Worm (Caenorhabditis elegans) whole organism, mixed stage, embryonic: ENCODE data around the gene E02C12.8.

Source experiments
- mep-1 ChIP-seq: fragments of 150-350 bp; optimal IDR thresholded peaks from 2 replicates; lab custom pipeline; 2017; ENCODE audit warnings: missing biosample characterization, missing genetic modification reagents, missing genetic modification characterization, inconsistent platforms
- pha-4 ChIP-seq: fragments of 150-350 bp; optimal IDR thresholded peaks from 2 replicates; lab custom pipeline; 2018; ENCODE audit warnings: missing biosample characterization, missing genetic modification reagents, missing genetic modification characterization
- snpc-4 ChIP-seq: fragments of 150-350 bp; optimal IDR thresholded peaks from 2 replicates; lab custom pipeline; 2014; ENCODE audit warnings: missing biosample characterization, missing genetic modification characterization
- unc-39 ChIP-seq: fragments of 150-350 bp; optimal IDR thresholded peaks from 2 replicates; lab custom pipeline; 2014; ENCODE audit warnings: missing biosample characterization, missing genetic modification characterization
- ztf-11 ChIP-seq: fragments of 150-350 bp; optimal IDR thresholded peaks from 2 replicates; lab custom pipeline; 2014; ENCODE audit warnings: missing biosample characterization, missing genetic modification characterization

DNA sequence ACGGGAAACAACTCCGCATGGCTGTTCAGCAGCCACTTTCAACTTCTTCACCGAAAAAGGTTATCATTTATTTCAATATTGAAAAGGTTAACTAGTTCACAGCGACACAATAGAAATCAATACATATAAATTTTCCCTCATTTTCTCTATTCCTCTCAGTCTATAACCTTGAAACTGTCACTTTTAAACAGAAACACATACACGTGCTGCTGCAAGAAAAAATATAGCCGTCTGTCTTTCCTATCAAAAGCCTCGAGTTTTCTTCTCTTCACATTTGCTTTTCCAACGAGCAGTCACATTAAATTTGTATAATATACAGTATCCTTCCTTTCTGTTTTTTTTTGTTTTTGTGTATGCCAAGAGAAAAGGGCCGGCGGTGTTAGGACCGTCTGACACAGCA is 49.2 kb downstream of the E02C12.8 start:
- no peak for TF ChIP-seq ztf-11 (tag; lab: Kevin White, UChicago)
- no peak for TF ChIP-seq unc-39 (tag; lab: Kevin White, UChicago)
- TF ChIP-seq pha-4 (tag; lab: Kevin White, UChicago) = no peak
- no peak for TF ChIP-seq snpc-4 (tag; lab: Kevin White, UChicago)
- no peak for TF ChIP-seq mep-1 (tag; lab: Kevin White, UChicago)
